Worm (Caenorhabditis elegans) whole organism, late embryonic: ENCODE data around the gene pes-10.

Experiments
- C08G9.2 ChIP-seq: sonication (generic microtip); optimal IDR thresholded peaks from 2 replicates; lab custom pipeline; 2016; ENCODE audit warnings: mild to moderate bottlenecking, missing genetic modification characterization, moderate library complexity, missing compliant biosample characterization
- C38D4.7 ChIP-seq: fragments of 200-800 bp; sonication (Bioruptor generic); optimal IDR thresholded peaks from 2 replicates; lab custom pipeline; 2018; ENCODE audit warnings: mild to moderate bottlenecking, missing genetic modification characterization, moderate library complexity, missing compliant biosample characterization
- T23F11.4 ChIP-seq: fragments of 200-800 bp; sonication (Bioruptor generic); optimal IDR thresholded peaks from 2 replicates; lab custom pipeline; 2018; ENCODE audit warnings: mild to moderate bottlenecking, missing genetic modification characterization, missing compliant biosample characterization
- ahr-1 ChIP-seq: sonication (generic microtip); optimal IDR thresholded peaks from 2 replicates; lab custom pipeline; 2016; ENCODE audit warnings: missing genetic modification characterization, missing compliant biosample characterization
- ceh-14 ChIP-seq: sonication (generic microtip); optimal IDR thresholded peaks from 2 replicates; lab custom pipeline; 2016; ENCODE audit warnings: missing genotype, missing genetic modification characterization, missing compliant biosample characterization
- ceh-18 ChIP-seq: sonication (generic microtip); optimal IDR thresholded peaks from 2 replicates; lab custom pipeline; 2016; ENCODE audit warnings: missing genetic modification characterization, missing compliant biosample characterization
- ceh-2 ChIP-seq: sonication (generic microtip); optimal IDR thresholded peaks from 2 replicates; lab custom pipeline; 2016; ENCODE audit warnings: missing genotype, missing genetic modification characterization, missing compliant biosample characterization
- ceh-22 ChIP-seq: sonication (generic microtip); optimal IDR thresholded peaks from 2 replicates; lab custom pipeline; 2017; ENCODE audit warnings: missing biosample characterization, missing genetic modification characterization
- ceh-31 ChIP-seq: sonication (generic microtip); optimal IDR thresholded peaks from 2 replicates; lab custom pipeline; 2016; ENCODE audit warnings: missing genetic modification characterization, missing compliant biosample characterization
- ceh-9 ChIP-seq: sonication (generic microtip); optimal IDR thresholded peaks from 2 replicates; lab custom pipeline; 2016; ENCODE audit warnings: mild to moderate bottlenecking, missing genetic modification characterization, inconsistent platforms, missing compliant biosample characterization
- che-1 ChIP-seq: sonication (generic microtip); optimal IDR thresholded peaks from 2 replicates; lab custom pipeline; 2016; ENCODE audit warnings: mild to moderate bottlenecking, missing genetic modification characterization, missing compliant biosample characterization
- elt-2 ChIP-seq: sonication (generic microtip); optimal IDR thresholded peaks from 2 replicates; lab custom pipeline; 2016; ENCODE audit warnings: missing genetic modification reagents, missing genetic modification characterization, missing compliant biosample characterization
- elt-4 ChIP-seq: sonication (generic microtip); optimal IDR thresholded peaks from 2 replicates; lab custom pipeline; 2016; ENCODE audit warnings: missing genetic modification characterization, missing compliant biosample characterization
- ets-4 ChIP-seq: sonication (generic microtip); optimal IDR thresholded peaks from 2 replicates; lab custom pipeline; 2016; ENCODE audit warnings: missing genetic modification characterization, missing compliant biosample characterization
- fax-1 ChIP-seq: sonication (generic microtip); optimal IDR thresholded peaks from 2 replicates; lab custom pipeline; 2016; ENCODE audit warnings: missing genotype, missing genetic modification characterization, missing compliant biosample characterization
- fkh-10 ChIP-seq: fragments of 150-350 bp; optimal IDR thresholded peaks from 2 replicates; lab custom pipeline; 2014; ENCODE audit warnings: missing biosample characterization, missing genetic modification reagents, missing genetic modification characterization
- hlh-15 ChIP-seq: sonication (generic microtip); optimal IDR thresholded peaks from 2 replicates; lab custom pipeline; 2016; ENCODE audit warnings: missing genetic modification characterization, missing compliant biosample characterization
- hlh-30 ChIP-seq: sonication (generic microtip); optimal IDR thresholded peaks from 2 replicates; lab custom pipeline; 2017; ENCODE audit warnings: antibody characterized with exemption, missing genetic modification characterization, missing compliant biosample characterization; ENCODE audit not compliant: insufficient read depth
- hlh-6 ChIP-seq: sonication (generic microtip); optimal IDR thresholded peaks from 2 replicates; lab custom pipeline; 2016; ENCODE audit warnings: missing genotype, missing genetic modification characterization, missing compliant biosample characterization
- hlh-8 ChIP-seq: sonication (generic microtip); optimal IDR thresholded peaks from 2 replicates; lab custom pipeline; 2016; ENCODE audit warnings: missing genotype, missing genetic modification characterization, missing compliant biosample characterization
- madf-2 ChIP-seq: sonication (generic microtip); optimal IDR thresholded peaks from 2 replicates; lab custom pipeline; 2017; ENCODE audit warnings: missing genetic modification characterization, missing compliant biosample characterization
- mec-3 ChIP-seq: sonication (generic microtip); optimal IDR thresholded peaks from 2 replicates; lab custom pipeline; 2016; ENCODE audit warnings: borderline replicate concordance, missing genetic modification characterization, missing compliant biosample characterization
- nfya-1 ChIP-seq: sonication (generic microtip); optimal IDR thresholded peaks from 2 replicates; lab custom pipeline; 2017; ENCODE audit warnings: missing genetic modification characterization, mild to moderate bottlenecking, missing compliant biosample characterization, antibody characterized with exemption, moderate library complexity
- nhr-11 ChIP-seq: fragments of 150-350 bp; optimal IDR thresholded peaks from 2 replicates; lab custom pipeline; 2014; ENCODE audit warnings: missing biosample characterization, missing genetic modification characterization
- odd-2 ChIP-seq: sonication (generic microtip); optimal IDR thresholded peaks from 2 replicates; lab custom pipeline; 2017; ENCODE audit warnings: antibody characterized with exemption, mild to moderate bottlenecking, missing genetic modification characterization, missing compliant biosample characterization
- pat-9 ChIP-seq: fragments of 200-800 bp; sonication (Bioruptor generic); optimal IDR thresholded peaks from 2 replicates; lab custom pipeline; 2018; ENCODE audit warnings: mild to moderate bottlenecking, missing genetic modification characterization, moderate library complexity, missing compliant biosample characterization
- pha-2 ChIP-seq: sonication (generic microtip); optimal IDR thresholded peaks from 2 replicates; lab custom pipeline; 2017; ENCODE audit warnings: mild to moderate bottlenecking, missing genetic modification characterization, missing compliant biosample characterization
- pha-4 ChIP-seq: fragments of 150-350 bp; optimal IDR thresholded peaks from 2 replicates; lab custom pipeline; 2018; ENCODE audit warnings: missing biosample characterization, missing genetic modification reagents, missing genetic modification characterization
- pqm-1 ChIP-seq: sonication (generic microtip); optimal IDR thresholded peaks from 2 replicates; lab custom pipeline; 2016; ENCODE audit warnings: missing genetic modification characterization, missing compliant biosample characterization
- pros-1 ChIP-seq: fragments of 150-350 bp; optimal IDR thresholded peaks from 2 replicates; lab custom pipeline; 2014; ENCODE audit warnings: missing biosample characterization, missing genetic modification reagents, missing genetic modification characterization
- ref-2 ChIP-seq: sonication (generic microtip); optimal IDR thresholded peaks from 2 replicates; lab custom pipeline; 2016; ENCODE audit warnings: missing genetic modification characterization, missing compliant biosample characterization
- rnt-1 ChIP-seq: sonication (generic microtip); optimal IDR thresholded peaks from 2 replicates; lab custom pipeline; 2016; ENCODE audit warnings: missing genetic modification characterization, missing compliant biosample characterization
- sox-2 ChIP-seq: fragments of 200-800 bp; sonication (Bioruptor generic); IDR thresholded peaks from 2 replicates; pipeline ENCODE4 v1.3.6; 2022; ENCODE audit warnings: missing genetic modification reagents, missing genetic modification characterization, missing compliant biosample characterization
- tbx-2 ChIP-seq: sonication (generic microtip); optimal IDR thresholded peaks from 2 replicates; lab custom pipeline; 2016; ENCODE audit warnings: missing genetic modification characterization, missing compliant biosample characterization
- tbx-7 ChIP-seq: sonication (generic microtip); optimal IDR thresholded peaks from 2 replicates; lab custom pipeline; 2016; ENCODE audit warnings: missing genotype, missing genetic modification characterization, missing compliant biosample characterization
- unc-3 ChIP-seq, 2 experiments: fragments of 200-800 bp in 1 of 2; sonication (Bioruptor generic) in 1 of 2; sonication (generic microtip) in 1 of 2; conservative IDR thresholded peaks in 1 of 2; optimal IDR thresholded peaks in 1 of 2; 2 replicates each; pipeline versions ENCODE4 v1.3.6 to Lab custom; 2016 to 2022; ENCODE audit warnings: missing compliant biosample characterization in 2 of 2, missing genetic modification characterization in 2 of 2, missing genetic modification reagents in 1 of 2
- unc-42 ChIP-seq: sonication (generic microtip); optimal IDR thresholded peaks from 2 replicates; lab custom pipeline; 2016; ENCODE audit warnings: missing genotype, missing genetic modification characterization, missing compliant biosample characterization
- unc-55 ChIP-seq: sonication (generic microtip); optimal IDR thresholded peaks from 2 replicates; lab custom pipeline; 2017; ENCODE audit warnings: missing biosample characterization, missing genetic modification reagents, missing genetic modification characterization
- unc-86 ChIP-seq: sonication (generic microtip); optimal IDR thresholded peaks from 2 replicates; lab custom pipeline; 2016; ENCODE audit warnings: missing genetic modification characterization, missing compliant biosample characterization
- zip-5 ChIP-seq: sonication (generic microtip); optimal IDR thresholded peaks from 2 replicates; lab custom pipeline; 2016; ENCODE audit warnings: missing genetic modification characterization, missing compliant biosample characterization
- ztf-16 ChIP-seq: sonication (generic microtip); optimal IDR thresholded peaks from 2 replicates; lab custom pipeline; 2017; ENCODE audit warnings: missing genetic modification characterization, missing compliant biosample characterization

Gene pes-10

ce11 chrII:12798814-12799213 is 48.8 kb downstream of the pes-10 start:
- peak; percentile 90 for TF ChIP-seq hlh-30 (tag; lab: Kevin White, UChicago)
- no peak for TF ChIP-seq tbx-7 (tag; lab: Kevin White, UChicago)
- no peak for TF ChIP-seq T23F11.4
- TF ChIP-seq hlh-8 (tag; lab: Kevin White, UChicago), result no peak
- no peak for TF ChIP-seq nhr-11 (tag; lab: Kevin White, UChicago)
- TF ChIP-seq hlh-15 (tag; lab: Kevin White, UChicago), result no peak
- TF ChIP-seq ets-4 (tag; lab: Kevin White, UChicago), result no peak
- peak; percentile 40 for TF ChIP-seq ceh-31 (tag; lab: Kevin White, UChicago)
- peak; percentile 63 for TF ChIP-seq ref-2 (tag; lab: Kevin White, UChicago)
- no peak for TF ChIP-seq ceh-22 (tag; lab: Kevin White, UChicago)
- no peak for TF ChIP-seq pat-9 (tag; lab: Kevin White, UChicago)
- no peak for TF ChIP-seq unc-86 (tag; lab: Kevin White, UChicago)
- no peak for TF ChIP-seq ztf-16
- no peak for TF ChIP-seq che-1
- TF ChIP-seq ceh-9, result no peak
- TF ChIP-seq madf-2 (tag; lab: Kevin White, UChicago), result peak; percentile 34
- TF ChIP-seq fax-1, result no peak
- no peak for TF ChIP-seq mec-3 (tag; lab: Kevin White, UChicago)
- no peak for TF ChIP-seq elt-4 (tag; lab: Kevin White, UChicago)
- TF ChIP-seq odd-2 (tag; lab: Kevin White, UChicago), result peak; percentile 7
- TF ChIP-seq rnt-1 (tag; lab: Kevin White, UChicago), result peak; percentile 55
- peak; percentile 71 for TF ChIP-seq tbx-2 (tag; lab: Kevin White, UChicago)
- no peak for TF ChIP-seq pha-2 (tag; lab: Kevin White, UChicago)
- no peak for TF ChIP-seq ahr-1 (tag; lab: Kevin White, UChicago)
- peak; percentile 10 for TF ChIP-seq pqm-1 (tag; lab: Kevin White, UChicago)
- TF ChIP-seq hlh-6 (tag; lab: Kevin White, UChicago), result peak; percentile 77
- no peak for TF ChIP-seq pros-1 (tag; lab: Kevin White, UChicago)
- TF ChIP-seq pha-4 (tag; lab: Kevin White, UChicago), result no peak
- TF ChIP-seq elt-2 (tag; lab: Kevin White, UChicago), result peak; percentile 72
- TF ChIP-seq C08G9.2 (tag; lab: Kevin White, UChicago), result no peak
- no peak for TF ChIP-seq zip-5 (tag; lab: Kevin White, UChicago)
- peak; percentile 21 for TF ChIP-seq ceh-14 (tag; lab: Kevin White, UChicago)
- peak; percentile 13 for TF ChIP-seq unc-55
- no peak for TF ChIP-seq sox-2 (GFP tag; lab: Robert Waterston, UW)
- peak; percentile 66 for TF ChIP-seq ceh-18 (tag; lab: Kevin White, UChicago)
- peak; percentile 38 for TF ChIP-seq nfya-1 (tag; lab: Kevin White, UChicago)

- TF ChIP-seq ceh-22 (tag; lab: Kevin White, UChicago) (no peak), ceh-31 (tag; lab: Kevin White, UChicago) (no peak), unc-42 (tag; lab: Kevin White, UChicago) (peak; percentile 30), unc-3 (GFP tag; conservative IDR thresholded peaks at IDR 0.05; lab: Robert Waterston, UW) (no peak), unc-3 (tag; optimal IDR thresholded peaks at IDR 0.05; lab: Kevin White, UChicago) (no peak), pros-1 (tag; lab: Kevin White, UChicago) (no peak), hlh-15 (tag; lab: Kevin White, UChicago) (no peak), C38D4.7 (GFP tag; lab: Kevin White, UChicago) (no peak), elt-4 (tag; lab: Kevin White, UChicago) (no peak), ceh-2 (tag; lab: Kevin White, UChicago) (no peak), ceh-18 (tag; lab: Kevin White, UChicago) (no peak), hlh-6 (tag; lab: Kevin White, UChicago) (peak; percentile 31), fax-1 (no peak), fkh-10 (GFP tag; lab: Kevin White, UChicago) (no peak), tbx-2 (tag; lab: Kevin White, UChicago) (no peak), nfya-1 (tag; lab: Kevin White, UChicago) (peak; percentile 5), rnt-1 (tag; lab: Kevin White, UChicago) (no peak), che-1 (no peak)
Observed at ce11 chrII:12797211-12797794, 50.3 kb downstream of the pes-10 start.
